Worm (Caenorhabditis elegans) whole organism, late embryonic: ENCODE results near the gene unc-16.

ENCODE experiments used
- ceh-48 ChIP-seq: sonication (generic microtip); optimal IDR thresholded peaks from 2 replicates; lab custom pipeline; 2016; ENCODE audit warnings: missing genetic modification characterization, inconsistent platforms, missing compliant biosample characterization
- dve-1 ChIP-seq: sonication (generic microtip); optimal IDR thresholded peaks from 2 replicates; lab custom pipeline; 2017; ENCODE audit warnings: antibody characterized with exemption, mild to moderate bottlenecking, missing genetic modification characterization, missing compliant biosample characterization
- gmeb-2 ChIP-seq: sonication (generic microtip); optimal IDR thresholded peaks from 2 replicates; lab custom pipeline; 2016; ENCODE audit warnings: missing genetic modification characterization, inconsistent platforms, missing compliant biosample characterization
- madf-2 ChIP-seq: sonication (generic microtip); optimal IDR thresholded peaks from 2 replicates; lab custom pipeline; 2017; ENCODE audit warnings: missing genetic modification characterization, missing compliant biosample characterization
- nhr-11 ChIP-seq: fragments of 150-350 bp; optimal IDR thresholded peaks from 2 replicates; lab custom pipeline; 2014; ENCODE audit warnings: missing biosample characterization, missing genetic modification characterization
- pax-1 ChIP-seq: fragments of 150-350 bp; optimal IDR thresholded peaks from 2 replicates; lab custom pipeline; 2014; ENCODE audit warnings: missing biosample characterization, missing genetic modification characterization
- unc-86 ChIP-seq: sonication (generic microtip); optimal IDR thresholded peaks from 2 replicates; lab custom pipeline; 2016; ENCODE audit warnings: missing genetic modification characterization, missing compliant biosample characterization
- zip-5 ChIP-seq: sonication (generic microtip); optimal IDR thresholded peaks from 2 replicates; lab custom pipeline; 2016; ENCODE audit warnings: missing genetic modification characterization, missing compliant biosample characterization

DNA sequence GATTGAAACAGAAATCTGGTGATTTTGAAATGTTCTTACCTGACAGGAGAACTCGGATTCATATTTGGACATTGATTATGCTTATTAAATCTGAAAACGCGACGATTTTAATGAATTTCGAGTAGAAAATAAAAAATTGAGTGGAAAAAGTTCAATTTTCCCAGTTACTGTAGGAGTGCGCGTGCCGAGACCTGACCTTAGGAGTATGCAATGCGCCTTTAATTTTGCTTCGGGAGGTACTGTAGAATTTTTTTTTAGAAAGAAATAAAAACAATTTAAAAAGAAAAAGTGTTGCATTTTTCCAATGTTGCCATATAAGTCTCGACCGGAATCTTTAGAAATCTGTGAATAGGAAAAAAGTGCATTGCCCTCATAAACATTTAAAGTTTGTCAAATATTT, 19.9 kb downstream of the unc-16 start, which contains the start of gene C48B4.11:
- TF ChIP-seq madf-2 (no peak), ceh-48 (tag; lab: Kevin White, UChicago) (no peak), pax-1 (tag; lab: Kevin White, UChicago) (no peak), zip-5 (tag; lab: Kevin White, UChicago) (no peak), nhr-11 (tag; lab: Kevin White, UChicago) (no peak), unc-86 (tag; lab: Kevin White, UChicago) (no peak), gmeb-2 (tag; lab: Kevin White, UChicago) (no peak), dve-1 (no peak)
